Fruit fly (Drosophila melanogaster): ENCODE results near the gene CG17329.

CG17329 gene

DNA sequence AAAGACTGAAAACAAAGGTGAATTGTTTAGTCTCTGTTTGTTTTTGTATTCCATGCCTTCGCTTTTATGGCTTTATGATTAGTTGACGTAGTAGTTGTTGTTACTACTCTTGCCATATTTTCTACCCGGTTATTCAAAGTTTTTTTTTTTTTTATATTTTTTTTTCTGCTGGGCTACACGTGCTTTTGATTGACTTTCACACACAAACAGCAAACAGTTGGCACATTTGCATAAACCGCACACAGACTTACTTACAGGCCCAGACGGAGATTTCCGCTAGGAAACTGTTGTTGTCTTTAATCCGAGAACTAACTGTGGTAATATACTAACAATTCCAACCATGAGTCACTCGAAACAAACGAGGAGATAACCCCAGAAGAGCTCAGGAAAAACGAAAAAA is 24.8 kb downstream of the CG17329 start:
- no peak for TF ChIP-seq CG17801 (GFP tag; optimal IDR thresholded peaks at IDR 0.05; ENCODE audit: partially characterized antibody)

- no peak for TF ChIP-seq CG17801 (GFP tag; optimal IDR thresholded peaks at IDR 0.05; ENCODE audit: partially characterized antibody)
Measured at dm6 chr2L:16316410-16316809, 25.3 kb downstream of the CG17329 start.

- TF ChIP-seq CG17801 (GFP tag; optimal IDR thresholded peaks at IDR 0.05; ENCODE audit: partially characterized antibody) = no peak
Measured at dm6 chr2L:16317131-16317530, 26.0 kb downstream of the CG17329 start.

dm6 chr2L:16317777-16318610 is 26.9 kb downstream of the CG17329 start:
- TF ChIP-seq CG17801 (GFP tag; optimal IDR thresholded peaks at IDR 0.05; ENCODE audit: partially characterized antibody) = no peak

- no peak for TF ChIP-seq CG17801 (GFP tag; optimal IDR thresholded peaks at IDR 0.05; ENCODE audit: partially characterized antibody)
Measured at dm6 chr2L:16319743-16320142, 28.7 kb downstream of the CG17329 start.

dm6 chr2L:16320428-16320827 is 29.3 kb downstream of the CG17329 start:
- no peak for TF ChIP-seq CG17801 (GFP tag; optimal IDR thresholded peaks at IDR 0.05; ENCODE audit: partially characterized antibody)

- TF ChIP-seq CG17801 (GFP tag; optimal IDR thresholded peaks at IDR 0.05; ENCODE audit: partially characterized antibody) = no peak
Measured at dm6 chr2L:16321209-16321608, 30.1 kb downstream of the CG17329 start.

dm6 chr2L:16321872-16322631 is 31.0 kb downstream of the CG17329 start:
- TF ChIP-seq CG17801 (GFP tag; optimal IDR thresholded peaks at IDR 0.05; ENCODE audit: partially characterized antibody) = no peak

DNA sequence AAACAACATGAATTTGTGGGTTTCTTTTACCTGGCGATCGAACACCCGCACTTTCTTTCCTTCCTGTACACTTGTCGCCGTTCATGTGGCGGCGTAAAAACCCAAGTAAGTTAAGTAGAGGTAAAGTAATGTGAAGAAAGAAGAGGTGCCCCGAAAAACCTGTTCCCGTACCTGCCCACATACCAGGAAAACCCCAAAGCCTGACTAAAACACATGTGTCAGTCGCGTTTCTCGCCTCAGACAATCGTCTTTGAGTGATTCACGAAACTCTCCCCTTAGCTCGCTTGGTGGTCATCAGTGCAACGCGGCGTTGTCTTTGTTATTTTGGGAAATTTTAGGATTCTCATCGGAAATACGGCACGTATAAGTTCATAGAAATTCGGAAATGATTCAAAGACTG is 32.5 kb downstream of the CG17329 start:
- TF ChIP-seq CG17801 (GFP tag; optimal IDR thresholded peaks at IDR 0.05; ENCODE audit: partially characterized antibody) = no peak

dm6 chr2L:16324833-16325232 is 33.7 kb downstream of the CG17329 start:
- no peak for TF ChIP-seq CG17801 (GFP tag; optimal IDR thresholded peaks at IDR 0.05; ENCODE audit: partially characterized antibody)

dm6 chr2L:16325515-16326257 is 34.6 kb downstream of the CG17329 start, which contains the start of gene cact:
TSS of gene cact (minus strand) at chr2L:16326207.
- TF ChIP-seq CG17801 (GFP tag; optimal IDR thresholded peaks at IDR 0.05; ENCODE audit: partially characterized antibody) = peak; percentile 81

DNA sequence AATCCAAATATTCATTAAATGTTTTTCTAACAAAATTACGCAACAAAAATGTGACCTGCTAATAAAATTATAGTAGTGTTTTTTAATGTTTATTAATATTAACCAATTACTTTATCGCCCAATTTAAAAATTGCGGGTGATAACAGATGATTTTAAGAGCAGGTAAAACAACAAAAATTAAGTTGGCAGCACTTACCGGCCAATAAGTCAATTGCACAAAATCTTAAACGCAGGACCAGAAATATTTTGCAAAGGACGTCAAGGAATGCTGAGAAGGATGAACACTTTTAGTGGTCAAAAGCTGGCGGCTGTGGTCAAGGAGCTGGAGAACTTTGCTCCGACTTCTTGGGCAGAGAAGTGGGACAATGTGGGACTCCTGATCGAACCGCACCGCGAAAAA is 35.8 kb downstream of the CG17329 start, which contains the start of gene CG4278:
Gene CG4278, plus strand, starts transcription at position 178 of the 400 bp plus-strand sequence.
- TF ChIP-seq CG17801 (GFP tag; optimal IDR thresholded peaks at IDR 0.05; ENCODE audit: partially characterized antibody) = no peak

DNA sequence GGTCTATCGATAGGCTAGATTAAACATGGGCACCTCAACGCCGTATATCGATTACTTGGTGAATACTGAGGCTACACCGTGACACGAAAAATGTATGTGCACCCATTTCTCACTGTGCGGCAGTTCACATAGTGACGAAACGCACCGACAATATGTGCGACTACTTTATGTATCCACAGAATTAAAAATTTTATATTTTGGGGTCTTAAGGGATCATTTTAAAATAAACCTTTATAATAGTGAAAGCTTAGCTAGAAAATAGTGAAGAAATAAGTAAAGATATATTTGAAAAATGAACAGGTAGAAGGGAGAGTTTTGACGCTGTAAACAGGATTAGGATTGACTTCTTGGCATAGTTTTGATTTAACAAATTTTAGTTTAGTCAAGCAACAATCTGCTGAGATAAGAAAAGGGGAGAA is 38.0 kb downstream of the CG17329 start, which contains the start of gene mRpL4:
Gene mRpL4, minus strand, starts transcription at position 31 of the 419 bp plus-strand sequence.
- TF ChIP-seq CG17801 (GFP tag; optimal IDR thresholded peaks at IDR 0.05; ENCODE audit: partially characterized antibody) = peak; percentile 23

dm6 chr2L:16329625-16330024 is 38.5 kb downstream of the CG17329 start, which contains the start of gene CG4440:
TSS of gene CG4440 (plus strand) at chr2L:16329925.
- TF ChIP-seq CG17801 (GFP tag; optimal IDR thresholded peaks at IDR 0.05; ENCODE audit: partially characterized antibody) = no peak

DNA sequence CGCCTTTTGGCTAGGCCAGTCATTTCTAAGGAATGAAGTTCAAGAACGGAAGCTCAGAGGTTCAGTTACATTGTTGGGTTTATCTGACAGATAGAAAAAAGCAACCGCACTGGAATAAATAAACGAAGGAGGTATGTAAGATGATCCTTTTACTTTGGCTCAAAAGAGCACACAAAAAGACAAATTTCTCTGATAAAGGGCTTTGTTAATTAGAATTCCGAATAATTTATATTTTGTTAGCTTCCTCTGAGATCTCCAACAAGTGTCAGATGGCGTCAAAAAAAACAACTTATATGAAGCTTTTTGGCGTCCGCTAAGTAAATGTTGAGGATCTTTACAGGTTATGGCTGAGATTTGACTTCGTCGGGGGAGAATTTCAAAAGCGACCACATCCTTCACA is 46.7 kb downstream of the CG17329 start, which contains the start of gene CG31817:
Gene CG31817, minus strand, starts transcription at position 101 of the 400 bp plus-strand sequence.
- no peak for TF ChIP-seq CG17801 (GFP tag; optimal IDR thresholded peaks at IDR 0.05; ENCODE audit: partially characterized antibody)
